Worm (Caenorhabditis elegans): Measurements from ENCODE around the gene Y41D4A.1.

- TF ChIP-seq hlh-15 (tag; optimal IDR thresholded peaks at IDR 0.05) (no peak), nhr-232 (tag; optimal IDR thresholded peaks at IDR 0.05) (no peak), ceh-31 (tag; optimal IDR thresholded peaks at IDR 0.05) (peak; percentile 22), tbx-7 (tag; optimal IDR thresholded peaks at IDR 0.05) (no peak), pha-4 (tag; optimal IDR thresholded peaks at IDR 0.05) (no peak), tbx-2 (tag; optimal IDR thresholded peaks at IDR 0.05) (no peak), hlh-13 (GFP tag; optimal IDR thresholded peaks at IDR 0.05) (no peak), hlh-6 (tag; optimal IDR thresholded peaks at IDR 0.05) (peak; percentile 60), odd-2 (tag; optimal IDR thresholded peaks at IDR 0.05) (no peak), pqm-1 (tag; optimal IDR thresholded peaks at IDR 0.05) (no peak), unc-3 (GFP tag; conservative IDR thresholded peaks at IDR 0.05) (no peak), unc-3 (tag; optimal IDR thresholded peaks at IDR 0.05) (no peak), rnt-1 (tag; optimal IDR thresholded peaks at IDR 0.05) (no peak), ztf-16 (tag; optimal IDR thresholded peaks at IDR 0.05) (no peak), fkh-10 (GFP tag; optimal IDR thresholded peaks at IDR 0.05) (no peak)
Measured at ce11 chrIV:1769074-1769473, 2.9 kb upstream of the Y41D4A.1 start.

Data from whole organism, late embryonic.